Worm (Caenorhabditis elegans) whole organism, mixed stage, embryonic: ENCODE results near the gene Y48C3A.12.

ENCODE experiments used
- M03D4.4 ChIP-seq: sonication (generic microtip); optimal IDR thresholded peaks from 2 replicates; lab custom pipeline; 2017; ENCODE audit warnings: mild to moderate bottlenecking, missing genetic modification characterization, missing compliant biosample characterization
- bed-3 ChIP-seq: fragments of 200-800 bp; sonication (Bioruptor generic); optimal IDR thresholded peaks from 3 replicates; lab custom pipeline; 2018; ENCODE audit warnings: mild to moderate bottlenecking, missing genetic modification characterization, moderate library complexity, missing compliant biosample characterization
- blmp-1 ChIP-seq: fragments of 150-350 bp; optimal IDR thresholded peaks from 2 replicates; lab custom pipeline; 2014; ENCODE audit warnings: missing biosample characterization, missing genetic modification characterization
- ceh-39 ChIP-seq: fragments of 150-350 bp; optimal IDR thresholded peaks from 2 replicates; lab custom pipeline; 2014; ENCODE audit warnings: missing biosample characterization, missing genetic modification characterization
- ceh-43 ChIP-seq: fragments of 200-800 bp; sonication (Bioruptor generic); optimal IDR thresholded peaks from 2 replicates; lab custom pipeline; 2018; ENCODE audit warnings: mild to moderate bottlenecking, missing genetic modification characterization, moderate library complexity, missing compliant biosample characterization
- ceh-83 ChIP-seq: fragments of 200-800 bp; sonication (Bioruptor generic); optimal IDR thresholded peaks from 2 replicates; lab custom pipeline; 2018; ENCODE audit warnings: mild to moderate bottlenecking, missing genetic modification characterization, missing compliant biosample characterization
- ces-1 ChIP-seq: fragments of 150-350 bp; optimal IDR thresholded peaks from 2 replicates; lab custom pipeline; 2014; ENCODE audit warnings: missing biosample characterization, missing genetic modification reagents, missing genetic modification characterization
- cnd-1 ChIP-seq: fragments of 200-800 bp; sonication (Bioruptor generic); optimal IDR thresholded peaks from 2 replicates; lab custom pipeline; 2018; ENCODE audit warnings: mild to moderate bottlenecking, missing genetic modification characterization, missing compliant biosample characterization
- drap-1 ChIP-seq: fragments of 200-800 bp; sonication (Bioruptor generic); optimal IDR thresholded peaks from 3 replicates; lab custom pipeline; 2018; ENCODE audit warnings: mild to moderate bottlenecking, missing genetic modification characterization, missing compliant biosample characterization
- elt-1 ChIP-seq: sonication (generic microtip); optimal IDR thresholded peaks from 2 replicates; lab custom pipeline; 2017; ENCODE audit warnings: missing genetic modification characterization, mild to moderate bottlenecking, missing compliant biosample characterization, antibody characterized with exemption, moderate library complexity, borderline replicate concordance; ENCODE audit not compliant: insufficient read depth
- elt-3 ChIP-seq: fragments of 150-350 bp; optimal IDR thresholded peaks from 2 replicates; lab custom pipeline; 2014; ENCODE audit warnings: missing biosample characterization, missing genetic modification characterization
- flh-1 ChIP-seq: fragments of 200-800 bp; sonication (Bioruptor generic); optimal IDR thresholded peaks from 2 replicates; lab custom pipeline; 2018; ENCODE audit warnings: mild to moderate bottlenecking, missing genetic modification characterization, moderate library complexity, missing compliant biosample characterization
- ham-2 ChIP-seq: fragments of 200-800 bp; sonication (Bioruptor generic); optimal IDR thresholded peaks from 2 replicates; lab custom pipeline; 2018; ENCODE audit warnings: mild to moderate bottlenecking, missing genetic modification characterization, missing compliant biosample characterization
- hlh-1 ChIP-seq: fragments of 150-350 bp; optimal IDR thresholded peaks from 2 replicates; lab custom pipeline; 2014; ENCODE audit warnings: missing biosample characterization, missing genetic modification reagents, missing genetic modification characterization
- lin-13 ChIP-seq: fragments of 150-350 bp; optimal IDR thresholded peaks from 2 replicates; lab custom pipeline; 2014; ENCODE audit warnings: missing biosample characterization, missing genetic modification characterization
- lin-32 ChIP-seq: fragments of 200-800 bp; sonication (Bioruptor generic); optimal IDR thresholded peaks from 2 replicates; lab custom pipeline; 2018; ENCODE audit warnings: mild to moderate bottlenecking, missing genetic modification characterization, missing compliant biosample characterization
- lsy-2 ChIP-seq: fragments of 150-350 bp; optimal IDR thresholded peaks from 2 replicates; lab custom pipeline; 2014; ENCODE audit warnings: missing biosample characterization, missing genetic modification characterization
- mab-5 ChIP-seq: fragments of 150-350 bp; optimal IDR thresholded peaks from 2 replicates; lab custom pipeline; 2014; ENCODE audit warnings: missing biosample characterization, missing genetic modification characterization
- mep-1 ChIP-seq: fragments of 150-350 bp; optimal IDR thresholded peaks from 2 replicates; lab custom pipeline; 2017; ENCODE audit warnings: missing biosample characterization, missing genetic modification reagents, missing genetic modification characterization, inconsistent platforms
- mls-2 ChIP-seq: sonication (generic microtip); optimal IDR thresholded peaks from 2 replicates; lab custom pipeline; 2016; ENCODE audit warnings: mild to moderate bottlenecking, missing genetic modification characterization, moderate library complexity, missing compliant biosample characterization
- nhr-12 ChIP-seq: fragments of 150-350 bp; optimal IDR thresholded peaks from 2 replicates; lab custom pipeline; 2014; ENCODE audit warnings: missing biosample characterization, missing genetic modification characterization
- nhr-2 ChIP-seq: fragments of 150-350 bp; optimal IDR thresholded peaks from 2 replicates; lab custom pipeline; 2014; ENCODE audit warnings: missing biosample characterization, missing genetic modification characterization
- nhr-28 ChIP-seq: fragments of 150-350 bp; optimal IDR thresholded peaks from 2 replicates; lab custom pipeline; 2014; ENCODE audit warnings: missing biosample characterization, missing genetic modification characterization
- nhr-76 ChIP-seq: sonication (generic microtip); optimal IDR thresholded peaks from 2 replicates; lab custom pipeline; 2017; ENCODE audit warnings: missing biosample characterization, missing genetic modification characterization
- pha-4 ChIP-seq: fragments of 150-350 bp; optimal IDR thresholded peaks from 2 replicates; lab custom pipeline; 2018; ENCODE audit warnings: missing biosample characterization, missing genetic modification reagents, missing genetic modification characterization
- sem-2 ChIP-seq: fragments of 200-800 bp; sonication (Bioruptor generic); optimal IDR thresholded peaks from 2 replicates; lab custom pipeline; 2018; ENCODE audit warnings: mild to moderate bottlenecking, missing genetic modification characterization, missing compliant biosample characterization
- tbx-8 ChIP-seq: fragments of 200-800 bp; sonication (Bioruptor generic); optimal IDR thresholded peaks from 2 replicates; lab custom pipeline; 2018; ENCODE audit warnings: mild to moderate bottlenecking, missing genetic modification characterization, moderate library complexity, missing compliant biosample characterization
- unc-120 ChIP-seq: sonication (generic microtip); optimal IDR thresholded peaks from 2 replicates; lab custom pipeline; 2017; ENCODE audit warnings: missing genetic modification characterization, missing compliant biosample characterization; ENCODE audit not compliant: poor library complexity, severe bottlenecking
- unc-39 ChIP-seq: fragments of 150-350 bp; optimal IDR thresholded peaks from 2 replicates; lab custom pipeline; 2014; ENCODE audit warnings: missing biosample characterization, missing genetic modification characterization
- unc-62 ChIP-seq: fragments of 150-350 bp; optimal IDR thresholded peaks from 2 replicates; lab custom pipeline; 2014; ENCODE audit warnings: missing biosample characterization, missing genetic modification reagents, missing genetic modification characterization
- zip-8 ChIP-seq: fragments of 150-350 bp; optimal IDR thresholded peaks from 2 replicates; lab custom pipeline; 2014; ENCODE audit warnings: missing biosample characterization, missing genetic modification characterization
- ztf-11 ChIP-seq: fragments of 150-350 bp; optimal IDR thresholded peaks from 2 replicates; lab custom pipeline; 2014; ENCODE audit warnings: missing biosample characterization, missing genetic modification characterization

The Y48C3A.12 gene

ce11 chrII:13337959-13338358, 38.3 kb upstream of the Y48C3A.12 start, which contains the start of gene mrpl-20:
Gene mrpl-20 (plus strand): TSS chrII:13338281.
- TF ChIP-seq ces-1 (GFP tag; lab: Kevin White, UChicago): peak; percentile 47
- TF ChIP-seq nhr-76 (tag; lab: Kevin White, UChicago): no peak
- no peak for TF ChIP-seq sem-2 (GFP tag; lab: Kevin White, UChicago)
- peak; percentile 16 for TF ChIP-seq unc-120 (tag; lab: Kevin White, UChicago)
- TF ChIP-seq nhr-12: no peak
- no peak for TF ChIP-seq zip-8 (tag; lab: Kevin White, UChicago)
- TF ChIP-seq ceh-43 (GFP tag; lab: Kevin White, UChicago): no peak
- TF ChIP-seq nhr-28: no peak
- peak; percentile 22 for TF ChIP-seq mep-1
- TF ChIP-seq lsy-2 (tag; lab: Kevin White, UChicago): no peak
- TF ChIP-seq tbx-8 (GFP tag; lab: Kevin White, UChicago): no peak
- TF ChIP-seq cnd-1 (tag; lab: Kevin White, UChicago): no peak
- no peak for TF ChIP-seq bed-3
- no peak for TF ChIP-seq ztf-11 (tag; lab: Kevin White, UChicago)

- TF ChIP-seq ceh-43 (GFP tag; lab: Kevin White, UChicago) (no peak), drap-1 (GFP tag; lab: Kevin White, UChicago) (no peak), mep-1 (no peak), pha-4 (tag; lab: Kevin White, UChicago) (no peak), unc-62 (GFP tag; lab: Kevin White, UChicago) (no peak), blmp-1 (tag; lab: Kevin White, UChicago) (no peak), lin-32 (GFP tag; lab: Kevin White, UChicago) (no peak), mab-5 (tag; lab: Kevin White, UChicago) (no peak), nhr-76 (tag; lab: Kevin White, UChicago) (no peak), ztf-11 (tag; lab: Kevin White, UChicago) (no peak), nhr-12 (no peak)
These were observed 36.2 kb upstream of the Y48C3A.12 start for ce11 chrII:13339984-13340383.

DNA sequence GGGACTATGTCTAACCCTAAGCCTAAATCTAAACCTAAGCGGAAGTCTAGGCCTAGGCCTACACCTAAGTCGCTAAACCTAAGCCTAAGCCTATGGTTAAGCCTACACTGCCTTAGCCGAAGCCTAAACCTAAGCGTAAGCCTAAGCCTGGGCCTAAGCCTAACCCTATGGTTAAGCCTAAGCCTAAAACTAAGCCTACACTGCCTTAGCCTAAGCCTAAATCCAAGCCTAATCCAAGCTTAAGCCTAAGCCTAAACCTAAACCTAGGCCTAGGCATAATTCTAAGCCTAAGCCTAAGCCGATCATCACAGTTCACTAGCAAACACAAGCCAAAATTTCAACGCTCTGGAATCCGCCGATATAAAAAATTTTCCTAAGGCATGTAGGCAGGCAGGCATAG, 34.9 kb upstream of the Y48C3A.12 start:
- TF ChIP-seq flh-1 (GFP tag; lab: Kevin White, UChicago): no peak
- no peak for TF ChIP-seq ces-1 (GFP tag; lab: Kevin White, UChicago)
- no peak for TF ChIP-seq mab-5 (tag; lab: Kevin White, UChicago)
- no peak for TF ChIP-seq ceh-39
- no peak for TF ChIP-seq drap-1 (GFP tag; lab: Kevin White, UChicago)
- TF ChIP-seq ham-2 (GFP tag; lab: Kevin White, UChicago): no peak
- no peak for TF ChIP-seq hlh-1 (tag; lab: Kevin White, UChicago)
- no peak for TF ChIP-seq mls-2 (tag; lab: Kevin White, UChicago)
- no peak for TF ChIP-seq unc-120 (tag; lab: Kevin White, UChicago)
- TF ChIP-seq zip-8 (tag; lab: Kevin White, UChicago): no peak
- no peak for TF ChIP-seq tbx-8 (GFP tag; lab: Kevin White, UChicago)
- TF ChIP-seq M03D4.4: no peak
- no peak for TF ChIP-seq nhr-28
- no peak for TF ChIP-seq nhr-12
- TF ChIP-seq ztf-11 (tag; lab: Kevin White, UChicago): no peak
- TF ChIP-seq ceh-43 (GFP tag; lab: Kevin White, UChicago): no peak
- TF ChIP-seq blmp-1 (tag; lab: Kevin White, UChicago): no peak

DNA sequence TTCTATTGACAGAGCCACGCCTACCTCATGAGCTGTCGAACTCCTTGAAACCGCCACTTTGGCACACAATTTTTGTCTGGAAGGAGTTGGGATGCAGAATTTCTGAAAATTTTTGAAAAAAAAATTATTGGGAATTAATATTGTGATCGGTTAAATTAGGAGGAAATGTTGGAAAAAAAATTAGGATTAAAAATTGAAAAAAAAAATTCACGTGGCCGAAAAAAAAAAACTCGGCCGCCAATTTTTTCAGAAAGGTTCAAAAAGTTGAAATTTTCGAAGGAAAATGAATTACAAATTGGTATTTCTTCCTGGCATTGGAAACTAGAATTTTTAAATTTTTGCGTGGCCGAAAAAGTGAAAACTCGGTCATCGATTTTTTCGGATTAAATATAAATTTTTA, 20.1 kb upstream of the Y48C3A.12 start, which contains the start of gene dmsr-3:
dmsr-3 (minus strand) TSS at position 101 of the 400 bp plus-strand sequence.
- no peak for TF ChIP-seq nhr-2 (tag; lab: Kevin White, UChicago)
- no peak for TF ChIP-seq unc-62 (GFP tag; lab: Kevin White, UChicago)
- no peak for TF ChIP-seq lin-13 (tag; lab: Kevin White, UChicago)
- TF ChIP-seq nhr-28: no peak
- no peak for TF ChIP-seq cnd-1 (tag; lab: Kevin White, UChicago)
- TF ChIP-seq pha-4 (tag; lab: Kevin White, UChicago): no peak
- no peak for TF ChIP-seq elt-1 (tag; lab: Kevin White, UChicago)
- TF ChIP-seq mab-5 (tag; lab: Kevin White, UChicago): no peak
- TF ChIP-seq ceh-39: no peak
- no peak for TF ChIP-seq M03D4.4

DNA sequence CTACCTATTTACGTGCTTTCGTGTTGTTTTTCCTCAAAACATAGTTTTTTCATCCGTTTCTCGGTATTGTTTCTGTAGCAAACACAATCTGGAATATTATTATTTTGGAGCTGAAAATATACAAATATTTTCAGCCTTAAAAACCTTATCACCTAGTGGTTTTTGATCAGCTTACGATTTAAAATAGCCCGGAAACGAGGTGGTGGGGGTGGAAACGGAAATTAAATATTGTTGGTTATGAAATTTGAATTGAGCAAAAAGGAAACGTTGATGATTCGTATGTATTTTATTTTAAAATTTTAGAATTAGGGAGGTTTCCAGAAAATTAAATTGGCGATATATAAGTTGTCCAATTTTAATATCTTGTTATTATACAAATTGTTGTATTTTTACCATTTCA, 8.4 kb upstream of the Y48C3A.12 start:
- TF ChIP-seq unc-62 (GFP tag; lab: Kevin White, UChicago) (no peak), hlh-1 (tag; lab: Kevin White, UChicago) (no peak), nhr-28 (no peak), drap-1 (GFP tag; lab: Kevin White, UChicago) (no peak), lin-32 (GFP tag; lab: Kevin White, UChicago) (no peak), mab-5 (tag; lab: Kevin White, UChicago) (no peak), tbx-8 (GFP tag; lab: Kevin White, UChicago) (no peak), nhr-12 (no peak), unc-39 (tag; lab: Kevin White, UChicago) (no peak), ceh-39 (no peak), elt-3 (tag; lab: Kevin White, UChicago) (no peak), blmp-1 (tag; lab: Kevin White, UChicago) (no peak), elt-1 (tag; lab: Kevin White, UChicago) (no peak), ceh-83 (GFP tag; lab: Kevin White, UChicago) (no peak), mls-2 (tag; lab: Kevin White, UChicago) (no peak), sem-2 (GFP tag; lab: Kevin White, UChicago) (no peak), cnd-1 (tag; lab: Kevin White, UChicago) (no peak), mep-1 (no peak), flh-1 (GFP tag; lab: Kevin White, UChicago) (no peak)
